Fruit fly (Drosophila melanogaster) whole organism, embryonic: ENCODE results near the gene tsl.
"Not testable (repeated sequence)": the region's sequence is repeated elsewhere in the genome, so short reads cannot be mapped to it uniquely, and the experiment has no call there.

Source experiments
- B-H2 ChIP-seq: fragments of 200-800 bp; sonication (Bioruptor generic); optimal IDR thresholded peaks from 2 replicates; lab custom pipeline; 2018; ENCODE audit warnings: missing biosample characterization, mild to moderate bottlenecking, missing genetic modification characterization
- BEAF-32 ChIP-seq: fragments of 200-800 bp; sonication (Bioruptor generic); optimal IDR thresholded peaks from 3 replicates; lab custom pipeline; 2017; ENCODE audit warnings: missing biosample characterization, missing genetic modification characterization, mild to moderate bottlenecking, moderate library complexity, missing genetic modification reagents
- CG1832 ChIP-seq: fragments of 200-800 bp; sonication (Bioruptor generic); optimal IDR thresholded peaks from 2 replicates; lab custom pipeline; 2017; ENCODE audit warnings: missing biosample characterization, mild to moderate bottlenecking, missing genetic modification characterization, inconsistent platforms
- CG7786 ChIP-seq: fragments of 200-800 bp; sonication (Bioruptor generic); optimal IDR thresholded peaks from 2 replicates; lab custom pipeline; 2016; ENCODE audit warnings: missing biosample characterization, missing genetic modification characterization
- Dbx ChIP-seq: fragments of 200-800 bp; sonication (Bioruptor generic); IDR thresholded peaks from 3 replicates; pipeline ENCODE4 v1.3.6; 2022; ENCODE audit warnings: missing biosample characterization, missing genetic modification characterization
- Six4 ChIP-seq: fragments of 200-800 bp; sonication (Bioruptor generic); optimal IDR thresholded peaks from 2 replicates; lab custom pipeline; 2016; ENCODE audit warnings: missing biosample characterization, missing genetic modification characterization
- hkb ChIP-seq, 2 experiments: fragments of 200-800 bp in 1 of 2; fragments of >200 bp in 1 of 2; sonication (Bioruptor generic) in 1 of 2; IDR thresholded peaks in 1 of 2; optimal IDR thresholded peaks in 1 of 2; 2 replicates each; pipeline versions ENCODE4 v1.3.6 to Lab custom; 2017 to 2022; ENCODE audit warnings: missing biosample characterization in 1 of 2, missing genetic modification characterization in 1 of 2
- pfk ChIP-seq: fragments of 200-800 bp; sonication (Bioruptor generic); optimal IDR thresholded peaks from 2 replicates; lab custom pipeline; 2018; ENCODE audit warnings: missing biosample characterization, mild to moderate bottlenecking, missing genetic modification characterization, moderate library complexity

dm6 chr3R:21736196-21736595, 46.1 kb downstream of the tsl start, which contains the start of gene Sfp93F:
- not testable (repeated sequence) for TF ChIP-seq Dbx (GFP tag; lab: Robert Waterston, UW); pfk; hkb (optimal IDR thresholded peaks at IDR 0.05; lab: Kevin White, UChicago); hkb (GFP tag; IDR thresholded peaks at IDR 0.05; lab: Robert Waterston, UW); CG1832 (GFP tag; lab: Kevin White, UChicago); B-H2 (GFP tag; lab: Kevin White, UChicago); CG7786 (GFP tag; lab: Kevin White, UChicago); Six4 (GFP tag; lab: Kevin White, UChicago); BEAF-32 (GFP tag; lab: Kevin White, UChicago)
